Worm (Caenorhabditis elegans): Measurements from ENCODE around the gene tceb-3.

- TF ChIP-seq mef-2 (tag; optimal IDR thresholded peaks at IDR 0.05), result no peak
- no peak for TF ChIP-seq zip-4 (GFP tag; optimal IDR thresholded peaks at IDR 0.05)
- no peak for TF ChIP-seq jun-1 (tag; optimal IDR thresholded peaks at IDR 0.05)
- no peak for TF ChIP-seq nhr-76 (tag; optimal IDR thresholded peaks at IDR 0.05)
Observed at ce11 chrII:10975239-10975638, 28.0 kb upstream of the tceb-3 start, which contains the start of gene ptp-3.
